Worm (Caenorhabditis elegans): ENCODE data around the gene gad-3.

Gene gad-3

ce11 chrV:9126316-9126715 is 46.5 kb downstream of the gad-3 start, which contains the start of gene F21C10.4:
Gene F21C10.4 (plus strand): TSS chrV:9126616.
- no peak for TF ChIP-seq pes-1 (GFP tag; IDR thresholded peaks at IDR 0.05)
- no peak for TF ChIP-seq ama-1 (optimal IDR thresholded peaks at IDR 0.05)
- no peak for TF ChIP-seq hmbx-1 (tag; optimal IDR thresholded peaks at IDR 0.05)
- no peak for TF ChIP-seq ceh-13 (GFP tag; optimal IDR thresholded peaks at IDR 0.05)
- TF ChIP-seq tbx-11 (GFP tag; IDR thresholded peaks at IDR 0.05) = no peak
- no peak for TF ChIP-seq ceh-36 (tag; optimal IDR thresholded peaks at IDR 0.05)
- TF ChIP-seq flt-1 (GFP tag; IDR thresholded peaks at IDR 0.05) = no peak
- no peak for TF ChIP-seq sea-1 (GFP tag; conservative IDR thresholded peaks at IDR 0.05)
- no peak for TF ChIP-seq ets-7 (tag; optimal IDR thresholded peaks at IDR 0.05)
- no peak for TF ChIP-seq hnd-1 (tag; optimal IDR thresholded peaks at IDR 0.05)
- TF ChIP-seq hmg-4 (GFP tag; optimal IDR thresholded peaks at IDR 0.05) = no peak
- no peak for TF ChIP-seq scrt-1 (GFP tag; IDR thresholded peaks at IDR 0.05)
- no peak for TF ChIP-seq aly-1 (tag; optimal IDR thresholded peaks at IDR 0.05)
- no peak for TF ChIP-seq tbx-37 (GFP tag; conservative IDR thresholded peaks at IDR 0.05)
- TF ChIP-seq B0310.2 (tag; optimal IDR thresholded peaks at IDR 0.05) = no peak

- TF ChIP-seq scrt-1 (GFP tag; IDR thresholded peaks at IDR 0.05) = no peak
- TF ChIP-seq hnd-1 (tag; optimal IDR thresholded peaks at IDR 0.05) = no peak
- TF ChIP-seq sea-1 (GFP tag; conservative IDR thresholded peaks at IDR 0.05) = no peak
- TF ChIP-seq flt-1 (GFP tag; IDR thresholded peaks at IDR 0.05) = no peak
- no peak for TF ChIP-seq ceh-13 (GFP tag; optimal IDR thresholded peaks at IDR 0.05)
- TF ChIP-seq ama-1 (optimal IDR thresholded peaks at IDR 0.05) = no peak
- TF ChIP-seq hmbx-1 (tag; optimal IDR thresholded peaks at IDR 0.05) = no peak
- no peak for TF ChIP-seq hmg-4 (GFP tag; optimal IDR thresholded peaks at IDR 0.05)
- no peak for TF ChIP-seq pes-1 (GFP tag; IDR thresholded peaks at IDR 0.05)
- no peak for TF ChIP-seq F13C5.2 (tag; optimal IDR thresholded peaks at IDR 0.05)
- no peak for TF ChIP-seq tbx-37 (GFP tag; conservative IDR thresholded peaks at IDR 0.05)
- no peak for TF ChIP-seq ets-7 (tag; optimal IDR thresholded peaks at IDR 0.05)
- TF ChIP-seq ceh-36 (tag; optimal IDR thresholded peaks at IDR 0.05) = no peak
- TF ChIP-seq B0310.2 (tag; optimal IDR thresholded peaks at IDR 0.05) = no peak
These were observed 47.5 kb downstream of the gad-3 start, which contains the start of gene F21C10.5 for ce11 chrV:9125345-9125744. Gene F21C10.5 (plus strand): TSS chrV:9125645.

ce11 chrV:9124180-9124579 is 48.6 kb downstream of the gad-3 start, which contains the start of gene F21C10.6:
Gene F21C10.6 (plus strand): TSS chrV:9124480.
- TF ChIP-seq tbx-37 (GFP tag; conservative IDR thresholded peaks at IDR 0.05) (no peak), pes-1 (GFP tag; IDR thresholded peaks at IDR 0.05) (no peak), hmbx-1 (tag; optimal IDR thresholded peaks at IDR 0.05) (no peak), tra-4 (tag; optimal IDR thresholded peaks at IDR 0.05) (no peak), hnd-1 (tag; optimal IDR thresholded peaks at IDR 0.05) (no peak), sea-1 (GFP tag; conservative IDR thresholded peaks at IDR 0.05) (no peak), aly-1 (tag; optimal IDR thresholded peaks at IDR 0.05) (no peak), B0310.2 (tag; optimal IDR thresholded peaks at IDR 0.05) (no peak), tbx-11 (GFP tag; IDR thresholded peaks at IDR 0.05) (no peak), ceh-36 (tag; optimal IDR thresholded peaks at IDR 0.05) (no peak), flt-1 (GFP tag; IDR thresholded peaks at IDR 0.05) (no peak), scrt-1 (GFP tag; IDR thresholded peaks at IDR 0.05) (no peak), ceh-13 (GFP tag; optimal IDR thresholded peaks at IDR 0.05) (no peak), ets-7 (tag; optimal IDR thresholded peaks at IDR 0.05) (no peak), F13C5.2 (tag; optimal IDR thresholded peaks at IDR 0.05) (no peak), hmg-4 (GFP tag; optimal IDR thresholded peaks at IDR 0.05) (no peak), ama-1 (optimal IDR thresholded peaks at IDR 0.05) (no peak)

- no peak for TF ChIP-seq scrt-1 (GFP tag; IDR thresholded peaks at IDR 0.05)
- no peak for TF ChIP-seq ama-1 (optimal IDR thresholded peaks at IDR 0.05)
- TF ChIP-seq aly-1 (tag; optimal IDR thresholded peaks at IDR 0.05) = no peak
- no peak for TF ChIP-seq hnd-1 (tag; optimal IDR thresholded peaks at IDR 0.05)
- no peak for TF ChIP-seq hmg-4 (GFP tag; optimal IDR thresholded peaks at IDR 0.05)
- no peak for TF ChIP-seq tra-4 (tag; optimal IDR thresholded peaks at IDR 0.05)
- TF ChIP-seq F13C5.2 (tag; optimal IDR thresholded peaks at IDR 0.05) = no peak
- no peak for TF ChIP-seq B0310.2 (tag; optimal IDR thresholded peaks at IDR 0.05)
- no peak for TF ChIP-seq ceh-36 (tag; optimal IDR thresholded peaks at IDR 0.05)
- TF ChIP-seq tbx-37 (GFP tag; conservative IDR thresholded peaks at IDR 0.05) = no peak
- no peak for TF ChIP-seq pes-1 (GFP tag; IDR thresholded peaks at IDR 0.05)
- no peak for TF ChIP-seq sea-1 (GFP tag; conservative IDR thresholded peaks at IDR 0.05)
- no peak for TF ChIP-seq ceh-13 (GFP tag; optimal IDR thresholded peaks at IDR 0.05)
These were observed 49.6 kb downstream of the gad-3 start, which contains the start of gene F21C10.11 for ce11 chrV:9123186-9123585. Gene F21C10.11 (plus strand): TSS chrV:9123486.

ce11 chrV:9122004-9122403 is 50.8 kb downstream of the gad-3 start, which contains the start of gene F21C10.13:
Gene F21C10.13 (plus strand): TSS chrV:9122304.
- TF ChIP-seq pes-1 (GFP tag; IDR thresholded peaks at IDR 0.05) (no peak), hmg-4 (GFP tag; optimal IDR thresholded peaks at IDR 0.05) (no peak), aly-1 (tag; optimal IDR thresholded peaks at IDR 0.05) (no peak), B0310.2 (tag; optimal IDR thresholded peaks at IDR 0.05) (no peak), hnd-1 (tag; optimal IDR thresholded peaks at IDR 0.05) (no peak), sea-1 (GFP tag; conservative IDR thresholded peaks at IDR 0.05) (no peak), tbx-37 (GFP tag; conservative IDR thresholded peaks at IDR 0.05) (no peak), F13C5.2 (tag; optimal IDR thresholded peaks at IDR 0.05) (no peak), hmbx-1 (tag; optimal IDR thresholded peaks at IDR 0.05) (no peak), ceh-13 (GFP tag; optimal IDR thresholded peaks at IDR 0.05) (no peak), tbx-11 (GFP tag; IDR thresholded peaks at IDR 0.05) (no peak), ceh-36 (tag; optimal IDR thresholded peaks at IDR 0.05) (no peak), ets-7 (tag; optimal IDR thresholded peaks at IDR 0.05) (no peak), flt-1 (GFP tag; IDR thresholded peaks at IDR 0.05) (no peak), scrt-1 (GFP tag; IDR thresholded peaks at IDR 0.05) (no peak), tra-4 (tag; optimal IDR thresholded peaks at IDR 0.05) (no peak), ama-1 (optimal IDR thresholded peaks at IDR 0.05) (no peak)
